Worm (Caenorhabditis elegans): Measurements from ENCODE around the gene Y94H6A.5.

The Y94H6A.5 gene

ce11 chrIV:2640950-2641349, 62.8 kb downstream of the Y94H6A.5 start, which contains the start of the genes mdf-2 and nduv-3 (continued):
- TF ChIP-seq daf-8 (GFP tag; IDR thresholded peaks at IDR 0.05) (no peak), lin-38 (GFP tag; IDR thresholded peaks at IDR 0.05) (peak; percentile 83), tag-97 (GFP tag; IDR thresholded peaks at IDR 0.05) (no peak), lim-7 (GFP tag; IDR thresholded peaks at IDR 0.05) (no peak), dmd-9 (GFP tag; IDR thresholded peaks at IDR 0.05) (no peak), zip-11 (GFP tag; IDR thresholded peaks at IDR 0.05) (no peak), mxl-3 (GFP tag; optimal IDR thresholded peaks at IDR 0.05) (no peak), nhr-25 (tag; optimal IDR thresholded peaks at IDR 0.05; ENCODE audit: borderline replicate concordance, insufficient read depth) (no peak), php-3 (GFP tag; IDR thresholded peaks at IDR 0.05) (no peak), hlh-30 (tag; optimal IDR thresholded peaks at IDR 0.05; ENCODE audit: insufficient read depth) (peak; percentile 67), mes-2 (tag; optimal IDR thresholded peaks at IDR 0.05; ENCODE audit: poor library complexity, severe bottlenecking) (peak; percentile 82), fkh-10 (GFP tag; optimal IDR thresholded peaks at IDR 0.05) (no peak), zag-1 (tag; optimal IDR thresholded peaks at IDR 0.05) (no peak), mep-1 (tag; optimal IDR thresholded peaks at IDR 0.05) (peak; percentile 74), daf-12 (tag; optimal IDR thresholded peaks at IDR 0.05) (no peak), lin-1 (GFP tag; IDR thresholded peaks at IDR 0.05) (no peak), snpc-1.2 (GFP tag; IDR thresholded peaks at IDR 0.05) (no peak), mdt-29 (GFP tag; IDR thresholded peaks at IDR 0.05) (no peak; the same call in 1 of the 2 replicates), daf-19 (GFP tag; conservative IDR thresholded peaks at IDR 0.05) (no peak), F37D6.2 (tag; optimal IDR thresholded peaks at IDR 0.05) (peak; percentile 43), pha-4 (GFP tag; IDR thresholded peaks at IDR 0.05) (no peak; the same call in 1 of the 2 replicates), pha-4 (tag; optimal IDR thresholded peaks at IDR 0.05) (peak; percentile 64), attf-4 (tag; optimal IDR thresholded peaks at IDR 0.05) (no peak), rbr-2 (tag; optimal IDR thresholded peaks at IDR 0.05) (peak; percentile 64), F49E8.2 (tag; optimal IDR thresholded peaks at IDR 0.05; ENCODE audit: borderline replicate concordance) (no peak), nhr-6 (tag; optimal IDR thresholded peaks at IDR 0.05) (peak; percentile 58), F10B5.3 (tag; optimal IDR thresholded peaks at IDR 0.05) (no peak), ceh-44 (GFP tag; IDR thresholded peaks at IDR 0.05) (no peak), ama-1 (optimal IDR thresholded peaks at IDR 0.05) (no peak), snpc-4 (tag; optimal IDR thresholded peaks at IDR 0.05) (no peak), ctbp-1 (GFP tag; IDR thresholded peaks at IDR 0.05) (no peak), spr-3 (GFP tag; optimal IDR thresholded peaks at IDR 0.05) (no peak), arid-1 (GFP tag; conservative IDR thresholded peaks at IDR 0.05) (no peak), F44E2.7 (GFP tag; IDR thresholded peaks at IDR 0.05) (no peak), dve-1 (tag; optimal IDR thresholded peaks at IDR 0.05; ENCODE audit: insufficient read depth) (peak; percentile 79), Y5F2A.4 (GFP tag; optimal IDR thresholded peaks at IDR 0.05) (no peak), ceh-28 (tag; optimal IDR thresholded peaks at IDR 0.05) (peak; percentile 63), spr-1 (tag; optimal IDR thresholded peaks at IDR 0.05) (peak; percentile 40), ceh-20 (GFP tag; IDR thresholded peaks at IDR 0.05) (peak; percentile 64), nhr-11 (tag; optimal IDR thresholded peaks at IDR 0.05) (peak; percentile 54), tra-1 (GFP tag; IDR thresholded peaks at IDR 0.05) (no peak), aly-2 (tag; optimal IDR thresholded peaks at IDR 0.05) (no peak), lir-3 (tag; optimal IDR thresholded peaks at IDR 0.05) (no peak), egl-27 (tag; optimal IDR thresholded peaks at IDR 0.05) (no peak), hif-1 (tag; optimal IDR thresholded peaks at IDR 0.05) (peak in 1 of 2 experiments; percentile 13), vab-7 (GFP tag; IDR thresholded peaks at IDR 0.05) (no peak), nhr-111 (GFP tag; optimal IDR thresholded peaks at IDR 0.05) (no peak), ceh-82 (tag; optimal IDR thresholded peaks at IDR 0.05) (no peak), lin-15B (tag; optimal IDR thresholded peaks at IDR 0.05) (no peak), lin-39 (tag; optimal IDR thresholded peaks at IDR 0.05) (no peak), unc-39 (tag; optimal IDR thresholded peaks at IDR 0.05) (no peak), gei-8 (GFP tag; optimal IDR thresholded peaks at IDR 0.05) (no peak)

Measured in whole organism, L4 larva.